Fruit fly (Drosophila melanogaster) whole organism, larva: Measurements from ENCODE around the gene CG8209.
A peak's percentile ranks its signal among the peaks of the same experiment; 100 is the strongest.

Source experiments
- noc ChIP-seq: fragments of 200-800 bp; sonication (Bioruptor generic); optimal IDR thresholded peaks from 3 replicates; lab custom pipeline; 2019; ENCODE audit warnings: missing biosample characterization, mild to moderate bottlenecking, missing genetic modification characterization, moderate library complexity

Gene CG8209

dm6 chr3L:7952978-7953377, 23.2 kb upstream of the CG8209 start:
- TF ChIP-seq noc = no peak

DNA sequence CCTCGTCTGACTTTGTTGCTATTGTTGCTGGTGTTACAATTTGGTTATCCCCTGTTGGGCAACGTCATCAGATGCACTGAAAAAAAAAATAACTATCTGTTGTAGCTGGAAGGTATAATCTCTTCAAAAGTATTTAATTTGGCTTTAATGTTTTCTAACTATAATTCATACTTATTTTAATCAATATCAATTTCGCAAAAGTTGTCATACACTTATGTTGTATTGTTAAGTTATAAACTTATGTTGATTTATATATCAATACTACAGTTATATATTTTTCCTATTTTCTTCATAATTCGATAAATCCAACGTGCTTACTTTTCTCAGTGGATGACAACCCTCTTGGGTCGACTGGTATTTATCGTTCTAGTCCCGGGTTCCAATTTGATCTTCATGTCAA, 22.5 kb upstream of the CG8209 start:
- TF ChIP-seq noc = no peak

dm6 chr3L:7954967-7955366, 21.2 kb upstream of the CG8209 start:
- no peak for TF ChIP-seq noc

- TF ChIP-seq noc = no peak
Measured at dm6 chr3L:7956718-7957117, 19.5 kb upstream of the CG8209 start.

DNA sequence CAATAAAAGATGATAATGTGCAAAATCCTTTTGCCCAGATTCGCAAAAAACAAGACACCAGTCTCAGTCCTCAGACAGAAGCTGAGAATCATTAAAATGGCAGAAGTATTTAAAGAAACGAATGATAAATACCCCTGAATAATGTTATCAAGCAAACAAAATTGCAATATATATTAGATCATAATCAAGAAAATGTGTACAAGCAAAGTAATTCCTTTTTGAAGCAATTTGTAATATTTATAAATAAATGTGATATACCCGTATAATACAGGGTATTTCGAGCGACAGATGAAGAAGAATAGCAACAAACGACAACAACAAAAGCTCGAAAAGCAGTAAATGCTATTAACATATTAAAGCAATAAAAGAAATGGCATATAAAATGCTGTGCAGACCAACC, 18.1 kb upstream of the CG8209 start:
- no peak for TF ChIP-seq noc

dm6 chr3L:7958590-7959180, 17.5 kb upstream of the CG8209 start:
- no peak for TF ChIP-seq noc

DNA sequence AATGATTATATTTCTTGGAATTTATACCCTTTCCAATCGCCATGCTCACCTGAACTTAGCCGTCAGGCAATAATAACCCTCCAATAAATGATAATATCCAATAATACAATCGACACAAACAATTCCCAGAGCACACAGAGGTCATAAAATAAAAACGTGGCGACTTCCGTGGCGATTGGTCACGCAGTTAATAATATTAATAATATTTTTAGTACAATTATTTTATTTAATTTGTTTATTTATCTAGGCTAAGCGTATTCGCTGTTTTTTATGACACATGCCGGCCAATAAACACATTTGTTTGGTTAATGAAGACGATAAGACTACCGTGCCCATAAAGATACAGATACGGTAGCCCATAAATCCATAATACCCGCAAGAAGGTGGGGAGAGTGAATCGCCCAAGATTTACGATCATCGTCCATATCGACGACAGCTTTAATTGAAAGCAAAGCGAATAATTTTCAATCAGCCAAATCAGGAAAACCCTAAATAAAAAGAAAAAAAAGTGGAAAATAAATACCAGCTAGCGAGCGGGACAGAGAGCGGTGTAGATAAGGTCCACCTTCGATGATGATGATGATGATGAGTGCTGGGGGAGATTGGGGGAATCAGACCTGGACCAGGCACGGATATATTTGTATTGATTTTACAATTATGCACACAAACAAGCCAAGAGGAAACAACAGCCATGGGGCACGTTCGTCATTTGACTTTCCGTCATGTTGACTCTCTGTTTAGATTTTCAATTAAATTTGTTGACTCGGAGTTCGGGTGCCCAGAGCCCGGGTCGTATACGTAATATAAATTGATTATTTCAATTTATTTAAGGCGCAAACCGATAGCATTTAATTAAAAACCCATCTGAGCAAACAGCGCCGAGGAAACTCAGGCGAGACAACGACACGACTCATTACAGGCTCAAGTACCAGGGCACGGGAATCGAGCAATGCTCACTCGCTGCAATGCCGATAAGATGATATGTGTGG, 15.2 kb upstream of the CG8209 start:
- TF ChIP-seq noc = peak; percentile 97

DNA sequence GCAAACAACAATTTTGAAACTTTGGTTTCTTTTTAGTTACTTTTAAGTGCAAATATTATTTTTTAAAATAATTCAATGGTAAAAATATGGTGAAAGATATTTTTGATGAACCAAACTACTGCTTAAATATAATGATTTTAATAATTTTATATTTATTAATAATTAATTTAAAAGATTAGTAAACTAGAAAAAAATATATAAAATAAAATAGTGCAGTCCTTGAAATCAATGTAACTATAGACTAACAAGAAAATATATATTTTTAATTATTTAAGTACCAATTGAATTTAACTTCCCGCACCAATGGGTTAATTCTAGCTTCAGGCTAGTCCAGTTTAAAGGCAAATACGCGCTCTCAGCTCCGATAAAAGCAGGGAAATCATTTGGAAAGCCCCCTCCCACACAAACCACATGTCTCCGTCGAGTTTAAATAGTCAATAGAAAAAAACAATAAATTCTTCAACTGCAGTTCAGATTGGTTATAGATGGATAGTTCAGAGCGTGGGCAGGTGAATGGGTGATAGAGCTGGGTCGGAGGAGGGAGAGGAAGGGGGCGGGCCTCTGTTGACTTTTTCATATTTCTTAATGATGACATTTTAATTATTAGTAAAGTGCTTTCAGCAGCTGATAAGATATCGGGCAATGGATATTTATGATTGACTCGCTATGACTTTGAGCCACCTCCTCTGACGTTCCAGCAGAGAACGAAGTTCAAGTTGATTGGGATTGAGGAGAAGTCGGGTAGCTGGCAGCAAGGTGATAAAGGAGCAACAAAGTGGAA, 14.0 kb upstream of the CG8209 start:
- TF ChIP-seq noc = peak; percentile 7

dm6 chr3L:7963022-7963421, 13.2 kb upstream of the CG8209 start:
- TF ChIP-seq noc = no peak

- no peak for TF ChIP-seq noc
Measured at dm6 chr3L:7963549-7963948, 12.7 kb upstream of the CG8209 start.

DNA sequence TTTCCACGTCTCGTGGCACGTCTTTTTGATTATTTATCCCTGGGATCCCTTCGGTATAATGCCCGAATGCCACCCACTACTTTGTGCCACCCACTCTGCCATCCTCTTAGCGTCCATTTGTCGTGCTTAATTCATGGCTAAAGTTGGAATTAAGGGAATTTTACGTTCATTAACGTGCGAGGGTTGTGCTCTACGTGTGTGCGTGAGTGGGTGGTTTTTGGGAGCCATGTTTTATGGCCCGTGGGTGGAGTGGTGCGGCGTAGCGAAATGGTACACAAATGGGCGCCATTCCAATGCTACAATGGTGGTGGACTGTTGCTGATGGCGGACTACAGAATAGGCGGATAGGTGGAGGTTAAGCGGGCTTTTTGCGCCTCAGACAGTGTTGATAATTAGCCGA, 9.0 kb upstream of the CG8209 start:
- TF ChIP-seq noc = no peak

dm6 chr3L:7968422-7969030, 7.7 kb upstream of the CG8209 start:
- TF ChIP-seq noc = no peak

DNA sequence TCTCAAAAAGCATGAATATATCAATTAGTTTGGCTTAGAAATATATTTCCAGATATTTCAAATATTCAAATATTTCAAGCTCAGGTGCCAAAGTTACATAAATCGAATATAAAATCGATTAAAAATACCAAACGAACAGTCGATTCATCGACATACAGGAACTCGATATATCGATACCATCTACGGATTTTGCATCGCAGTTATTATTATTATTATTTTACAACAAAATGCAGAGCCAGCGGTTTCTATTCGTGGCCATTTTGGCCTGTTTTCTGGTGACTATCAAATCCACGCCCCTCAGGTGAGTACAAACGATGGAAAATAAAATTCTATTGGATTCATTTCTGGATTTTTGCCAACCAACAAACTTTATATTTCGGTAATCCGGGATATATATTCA, 5.8 kb upstream of the CG8209 start, which contains the start of gene RNaseX25:
Gene RNaseX25, plus strand, starts transcription at position 147 of the 400 bp plus-strand sequence.
- no peak for TF ChIP-seq noc

DNA sequence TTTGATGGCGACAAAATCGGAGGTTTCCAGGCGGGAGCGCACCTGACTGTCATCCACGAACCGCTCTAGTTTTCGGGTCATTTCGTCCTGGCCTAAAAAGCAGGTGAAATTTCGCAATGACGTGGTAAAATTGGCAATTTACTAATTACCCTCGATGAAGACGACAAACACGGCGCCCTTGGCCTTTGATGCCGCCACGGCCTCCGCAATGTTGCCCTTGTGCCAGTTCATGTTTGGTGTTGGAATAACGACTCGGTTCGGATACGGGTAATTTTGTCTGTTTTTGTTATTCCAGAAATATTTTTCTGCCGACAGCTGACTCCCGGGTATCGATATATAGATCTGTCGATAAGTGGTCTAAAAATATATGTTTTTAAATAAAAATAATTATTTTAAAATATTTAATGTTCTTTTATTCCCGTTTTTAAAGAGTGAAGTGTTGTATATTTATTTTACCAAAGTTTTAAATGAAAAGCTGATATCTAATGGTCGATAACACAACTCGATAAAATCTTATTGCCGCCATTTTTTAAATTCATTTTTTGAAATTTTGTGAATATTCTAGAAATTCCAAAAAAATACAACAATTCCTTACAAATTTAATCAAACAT, 1.4 kb upstream of the CG8209 start, which contains the start of gene CG8042:
Gene CG8042, minus strand, starts transcription at position 321 of the 611 bp plus-strand sequence.
- no peak for TF ChIP-seq noc

dm6 chr3L:7978550-7978776, 2.3 kb downstream of the CG8209 start, which contains the start of gene Pop4:
TSS of gene Pop4 (minus strand) at chr3L:7978650.
- no peak for TF ChIP-seq noc
